Worm (Caenorhabditis elegans) whole organism, late embryonic: Measurements from ENCODE around the gene T13C2.2.

Source experiments
- ama-1 ChIP-seq: fragments of 150-350 bp; optimal IDR thresholded peaks from 2 replicates; lab custom pipeline; 2014
- ceh-24 ChIP-seq: sonication (generic microtip); optimal IDR thresholded peaks from 2 replicates; lab custom pipeline; 2016; ENCODE audit warnings: mild to moderate bottlenecking, missing genetic modification characterization, missing compliant biosample characterization
- ceh-30 ChIP-seq: fragments of 150-350 bp; optimal IDR thresholded peaks from 2 replicates; lab custom pipeline; 2014; ENCODE audit warnings: missing biosample characterization, missing genetic modification characterization
- fkh-10 ChIP-seq: fragments of 150-350 bp; optimal IDR thresholded peaks from 2 replicates; lab custom pipeline; 2014; ENCODE audit warnings: missing biosample characterization, missing genetic modification reagents, missing genetic modification characterization
- hlh-30 ChIP-seq: sonication (generic microtip); optimal IDR thresholded peaks from 2 replicates; lab custom pipeline; 2017; ENCODE audit warnings: antibody characterized with exemption, missing genetic modification characterization, missing compliant biosample characterization; ENCODE audit not compliant: insufficient read depth
- hlh-6 ChIP-seq: sonication (generic microtip); optimal IDR thresholded peaks from 2 replicates; lab custom pipeline; 2016; ENCODE audit warnings: missing genotype, missing genetic modification characterization, missing compliant biosample characterization
- lim-6 ChIP-seq: sonication (generic microtip); optimal IDR thresholded peaks from 2 replicates; lab custom pipeline; 2016; ENCODE audit warnings: missing genetic modification characterization, missing compliant biosample characterization
- nhr-11 ChIP-seq: fragments of 150-350 bp; optimal IDR thresholded peaks from 2 replicates; lab custom pipeline; 2014; ENCODE audit warnings: missing biosample characterization, missing genetic modification characterization
- pag-3 ChIP-seq: sonication (generic microtip); optimal IDR thresholded peaks from 2 replicates; lab custom pipeline; 2016; ENCODE audit warnings: missing compliant biosample characterization, missing genetic modification characterization, borderline replicate concordance
- pha-4 ChIP-seq: fragments of 150-350 bp; optimal IDR thresholded peaks from 2 replicates; lab custom pipeline; 2018; ENCODE audit warnings: missing biosample characterization, missing genetic modification reagents, missing genetic modification characterization
- pqm-1 ChIP-seq: sonication (generic microtip); optimal IDR thresholded peaks from 2 replicates; lab custom pipeline; 2016; ENCODE audit warnings: missing genetic modification characterization, missing compliant biosample characterization
- syd-9 ChIP-seq: sonication (generic microtip); optimal IDR thresholded peaks from 2 replicates; lab custom pipeline; 2016; ENCODE audit warnings: mild to moderate bottlenecking, missing genetic modification characterization, moderate library complexity, missing compliant biosample characterization
- unc-55 ChIP-seq: sonication (generic microtip); optimal IDR thresholded peaks from 2 replicates; lab custom pipeline; 2017; ENCODE audit warnings: missing biosample characterization, missing genetic modification reagents, missing genetic modification characterization

DNA sequence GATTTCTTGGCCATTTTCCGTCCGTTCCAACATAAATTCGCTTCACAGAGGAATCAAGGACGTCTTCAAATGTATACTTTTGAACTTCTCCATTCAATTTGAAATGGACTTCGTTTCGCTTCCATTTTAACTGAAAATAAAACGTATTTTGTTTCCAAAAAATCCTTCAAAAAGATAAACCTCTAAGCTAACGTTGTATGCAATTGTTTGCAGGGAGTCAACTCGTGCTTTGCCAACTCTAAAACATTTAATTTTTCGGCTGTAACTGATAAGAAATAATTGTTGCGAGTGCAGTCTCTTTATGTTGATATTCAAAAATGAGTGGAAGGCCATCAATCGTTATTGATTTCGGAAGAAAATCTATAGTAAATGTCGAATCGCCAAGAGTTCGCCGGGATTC is 24.0 kb upstream of the T13C2.2 start, which contains the start of gene F41G3.18:
- no peak for TF ChIP-seq pha-4 (tag; lab: Kevin White, UChicago)
- no peak for TF ChIP-seq ama-1 (lab: Kevin White, UChicago)
- TF ChIP-seq unc-55 (GFP tag; lab: Kevin White, UChicago), result no peak
- no peak for TF ChIP-seq hlh-30 (tag; lab: Kevin White, UChicago)
- no peak for TF ChIP-seq ceh-24 (tag; lab: Kevin White, UChicago)
- no peak for TF ChIP-seq pqm-1 (tag; lab: Kevin White, UChicago)
- TF ChIP-seq ceh-30 (tag; lab: Kevin White, UChicago), result no peak
- no peak for TF ChIP-seq nhr-11 (tag; lab: Kevin White, UChicago)
- no peak for TF ChIP-seq pag-3 (tag; lab: Kevin White, UChicago)
- TF ChIP-seq lim-6, result no peak
- no peak for TF ChIP-seq syd-9 (tag; lab: Kevin White, UChicago)
- no peak for TF ChIP-seq hlh-6 (tag; lab: Kevin White, UChicago)
- TF ChIP-seq fkh-10, result no peak
